Worm (Caenorhabditis elegans): ENCODE results near the gene pigw-1.

The pigw-1 gene

ce11 chrII:2834105-2834504 lies 50.6 kb downstream of the pigw-1 start:
- TF ChIP-seq jun-1 (tag; optimal IDR thresholded peaks at IDR 0.05) (peak; percentile 5), ama-1 (optimal IDR thresholded peaks at IDR 0.05) (no peak), pqm-1 (tag; optimal IDR thresholded peaks at IDR 0.05) (peak; percentile 84), elt-2 (tag; optimal IDR thresholded peaks at IDR 0.05) (peak; percentile 86), pha-4 (tag; optimal IDR thresholded peaks at IDR 0.05) (peak; percentile 86)

- no peak for TF ChIP-seq egl-27 (tag; optimal IDR thresholded peaks at IDR 0.05)
- no peak for TF ChIP-seq nhr-67 (tag; optimal IDR thresholded peaks at IDR 0.05)
- TF ChIP-seq lin-39 (tag; optimal IDR thresholded peaks at IDR 0.05), result no peak
- TF ChIP-seq snpc-4 (tag; optimal IDR thresholded peaks at IDR 0.05), result no peak
- TF ChIP-seq mml-1 (tag; optimal IDR thresholded peaks at IDR 0.05), result no peak
- no peak for TF ChIP-seq nhr-237 (tag; optimal IDR thresholded peaks at IDR 0.05)
- no peak for TF ChIP-seq nhr-28 (tag; optimal IDR thresholded peaks at IDR 0.05)
- TF ChIP-seq eor-1 (tag; optimal IDR thresholded peaks at IDR 0.05), result no peak
- no peak for TF ChIP-seq ceh-9 (tag; optimal IDR thresholded peaks at IDR 0.05)
- no peak for TF ChIP-seq mdl-1 (tag; optimal IDR thresholded peaks at IDR 0.05)
- TF ChIP-seq lsy-12 (tag; optimal IDR thresholded peaks at IDR 0.05), result no peak
- no peak for TF ChIP-seq unc-62 (GFP tag; optimal IDR thresholded peaks at IDR 0.05)
- no peak for TF ChIP-seq hmg-11 (tag; optimal IDR thresholded peaks at IDR 0.05)
- TF ChIP-seq fkh-10 (GFP tag; optimal IDR thresholded peaks at IDR 0.05), result no peak
- no peak for TF ChIP-seq nhr-43 (tag; optimal IDR thresholded peaks at IDR 0.05; ENCODE audit: poor library complexity, severe bottlenecking)
- no peak for TF ChIP-seq skn-1 (tag; optimal IDR thresholded peaks at IDR 0.05)
- TF ChIP-seq ceh-28 (tag; optimal IDR thresholded peaks at IDR 0.05), result no peak
- TF ChIP-seq nhr-76 (tag; optimal IDR thresholded peaks at IDR 0.05), result no peak
- TF ChIP-seq zag-1 (tag; optimal IDR thresholded peaks at IDR 0.05), result no peak
Measured at ce11 chrII:2832539-2832938, 52.2 kb downstream of the pigw-1 start.

- TF ChIP-seq hmg-11 (tag; optimal IDR thresholded peaks at IDR 0.05) (peak; percentile 25), lin-15B (tag; optimal IDR thresholded peaks at IDR 0.05) (no peak), pqm-1 (tag; optimal IDR thresholded peaks at IDR 0.05) (peak; percentile 22), elt-2 (tag; optimal IDR thresholded peaks at IDR 0.05) (peak; percentile 6), egl-5 (tag; optimal IDR thresholded peaks at IDR 0.05) (peak; percentile 25), pha-4 (tag; optimal IDR thresholded peaks at IDR 0.05) (peak; percentile 82), nhr-77 (tag; optimal IDR thresholded peaks at IDR 0.05) (no peak), elt-3 (tag; optimal IDR thresholded peaks at IDR 0.05) (no peak), nfya-1 (tag; optimal IDR thresholded peaks at IDR 0.05; ENCODE audit: insufficient read depth) (peak; percentile 64)
Measured at ce11 chrII:2832098-2832497, 52.6 kb downstream of the pigw-1 start.

- peak; percentile 17 for TF ChIP-seq elt-2 (tag; optimal IDR thresholded peaks at IDR 0.05)
- no peak for TF ChIP-seq sea-2 (GFP tag; optimal IDR thresholded peaks at IDR 0.05)
Measured at ce11 chrII:2831173-2831572, 53.5 kb downstream of the pigw-1 start, which contains the start of gene K12H6.6. K12H6.6 (minus strand) TSS chrII:2831233.

- TF ChIP-seq unc-62 (GFP tag; optimal IDR thresholded peaks at IDR 0.05) (no peak), unc-39 (tag; optimal IDR thresholded peaks at IDR 0.05) (no peak), nhr-23 (tag; optimal IDR thresholded peaks at IDR 0.05) (no peak), skn-1 (tag; optimal IDR thresholded peaks at IDR 0.05) (no peak), nhr-12 (tag; optimal IDR thresholded peaks at IDR 0.05) (no peak), nhr-237 (tag; optimal IDR thresholded peaks at IDR 0.05) (no peak)
Measured at ce11 chrII:2830144-2830543, 54.6 kb downstream of the pigw-1 start.

ce11 chrII:2829482-2829881 lies 55.2 kb downstream of the pigw-1 start:
- TF ChIP-seq fos-1 (tag; optimal IDR thresholded peaks at IDR 0.05) (no peak), nhr-23 (tag; optimal IDR thresholded peaks at IDR 0.05) (no peak), ceh-16 (tag; optimal IDR thresholded peaks at IDR 0.05) (no peak), egl-5 (tag; optimal IDR thresholded peaks at IDR 0.05) (no peak), pqm-1 (tag; optimal IDR thresholded peaks at IDR 0.05) (no peak), eor-1 (tag; optimal IDR thresholded peaks at IDR 0.05) (no peak), sea-2 (GFP tag; optimal IDR thresholded peaks at IDR 0.05) (no peak), jun-1 (tag; optimal IDR thresholded peaks at IDR 0.05) (no peak), unc-39 (tag; optimal IDR thresholded peaks at IDR 0.05) (no peak), R02D3.7 (tag; optimal IDR thresholded peaks at IDR 0.05) (no peak), ztf-11 (tag; optimal IDR thresholded peaks at IDR 0.05) (no peak), nhr-28 (tag; optimal IDR thresholded peaks at IDR 0.05) (no peak)
